Worm (Caenorhabditis elegans): Measurements from ENCODE around the gene F49F1.5.

- no peak for TF ChIP-seq pha-4 (GFP tag; IDR thresholded peaks at IDR 0.05)
- TF ChIP-seq pha-4 (tag; optimal IDR thresholded peaks at IDR 0.05): no peak
- TF ChIP-seq nhr-237 (tag; optimal IDR thresholded peaks at IDR 0.05): no peak
- TF ChIP-seq nhr-76 (tag; optimal IDR thresholded peaks at IDR 0.05): no peak
- TF ChIP-seq unc-62 (GFP tag; optimal IDR thresholded peaks at IDR 0.05 in 1 of 2): peak in 1 of 2 experiments; percentile 58
- no peak for TF ChIP-seq unc-62 (tag; optimal IDR thresholded peaks at IDR 0.05)
- no peak for TF ChIP-seq ZK337.2 (GFP tag; IDR thresholded peaks at IDR 0.05)
- TF ChIP-seq aly-2 (tag; optimal IDR thresholded peaks at IDR 0.05): no peak
- no peak for TF ChIP-seq T26A8.4 (GFP tag; IDR thresholded peaks at IDR 0.05)
- TF ChIP-seq madf-9 (GFP tag; conservative IDR thresholded peaks at IDR 0.05): no peak
- TF ChIP-seq lim-7 (GFP tag; IDR thresholded peaks at IDR 0.05): no peak
Observed at ce11 chrIV:4102720-4103119, 17.5 kb downstream of the F49F1.5 start, which contains the start of gene ubc-1.

Data from whole organism, L4 larva.